Worm (Caenorhabditis elegans) whole organism, midembryonic: ENCODE measurements around the gene srh-181.

Experiments
- flt-1 ChIP-seq: fragments of 200-800 bp; sonication (Bioruptor generic); IDR thresholded peaks from 2 replicates; pipeline ENCODE4 v1.3.6; 2022; ENCODE audit warnings: missing genetic modification characterization, missing compliant biosample characterization
- klf-2 ChIP-seq: fragments of 200-800 bp; sonication (Bioruptor generic); conservative IDR thresholded peaks from 2 replicates; pipeline ENCODE4 v1.3.6; 2022; ENCODE audit warnings: missing genetic modification reagents, missing genetic modification characterization, missing compliant biosample characterization
- med-1 ChIP-seq: sonication (generic microtip); optimal IDR thresholded peaks from 2 replicates; lab custom pipeline; 2017; ENCODE audit warnings: missing genetic modification characterization, mild to moderate bottlenecking, missing compliant biosample characterization, antibody characterized with exemption, missing genetic modification reagents; ENCODE audit not compliant: insufficient read depth
- ref-1 ChIP-seq: fragments of 200-800 bp; sonication (Bioruptor generic); conservative IDR thresholded peaks from 2 replicates; pipeline ENCODE4 v1.3.6; 2022; ENCODE audit warnings: missing genetic modification reagents, missing genetic modification characterization, missing compliant biosample characterization
- ztf-23 ChIP-seq: fragments of 200-800 bp; sonication (Bioruptor generic); IDR thresholded peaks from 2 replicates; pipeline ENCODE4 v1.3.6; 2022; ENCODE audit warnings: missing genetic modification reagents, missing genetic modification characterization, missing compliant biosample characterization
- ztf-29 ChIP-seq: fragments of 200-800 bp; sonication (Bioruptor generic); IDR thresholded peaks from 2 replicates; pipeline ENCODE4 v1.3.6; 2022; ENCODE audit warnings: missing genetic modification reagents, missing genetic modification characterization, missing compliant biosample characterization

DNA sequence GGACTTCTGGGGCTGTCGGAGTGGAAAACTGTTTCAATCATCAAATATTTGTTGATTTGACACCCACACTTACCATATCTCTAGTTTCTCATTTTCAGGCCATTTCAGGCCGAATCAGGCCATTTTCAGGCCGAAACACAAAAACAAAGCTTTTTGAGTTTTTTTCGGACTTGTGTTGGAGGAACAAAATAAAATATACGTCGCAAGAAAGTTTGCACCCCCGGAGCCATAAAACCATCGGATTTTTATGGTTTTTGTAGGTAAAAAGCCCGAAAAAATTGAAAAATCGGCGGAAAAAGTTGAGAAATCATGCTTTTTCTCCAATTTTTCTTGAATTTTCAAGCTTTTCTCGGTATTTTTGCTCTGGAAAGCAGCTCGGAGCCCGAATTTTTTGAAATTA, 34.2 kb downstream of the srh-181 start, which contains the start of gene Y51A2D.1:
- TF ChIP-seq med-1 (GFP tag; lab: Kevin White, UChicago), result no peak
- no peak for TF ChIP-seq ztf-29 (GFP tag; lab: Robert Waterston, UW)
- no peak for TF ChIP-seq ztf-23 (GFP tag; lab: Robert Waterston, UW)
- TF ChIP-seq flt-1, result no peak
- no peak for TF ChIP-seq klf-2 (GFP tag; lab: Robert Waterston, UW)
- no peak for TF ChIP-seq ref-1 (GFP tag; lab: Robert Waterston, UW)
